Worm (Caenorhabditis elegans) whole organism, midembryonic: ENCODE results near the gene arx-4.
A peak's percentile ranks its signal among the peaks of the same experiment; 100 is the strongest.

Source experiments
- T22C8.4 ChIP-seq: fragments of 200-800 bp; sonication (Bioruptor generic); IDR thresholded peaks from 2 replicates; pipeline ENCODE4 v1.3.6; 2022; ENCODE audit warnings: missing genetic modification characterization, missing compliant biosample characterization
- cog-1 ChIP-seq: sonication (generic microtip); optimal IDR thresholded peaks from 2 replicates; lab custom pipeline; 2016; ENCODE audit warnings: missing genetic modification characterization, missing compliant biosample characterization
- flt-1 ChIP-seq: fragments of 200-800 bp; sonication (Bioruptor generic); IDR thresholded peaks from 2 replicates; pipeline ENCODE4 v1.3.6; 2022; ENCODE audit warnings: missing genetic modification characterization, missing compliant biosample characterization
- klf-2 ChIP-seq: fragments of 200-800 bp; sonication (Bioruptor generic); conservative IDR thresholded peaks from 2 replicates; pipeline ENCODE4 v1.3.6; 2022; ENCODE audit warnings: missing genetic modification reagents, missing genetic modification characterization, missing compliant biosample characterization
- med-1 ChIP-seq: sonication (generic microtip); optimal IDR thresholded peaks from 2 replicates; lab custom pipeline; 2017; ENCODE audit warnings: missing genetic modification characterization, mild to moderate bottlenecking, missing compliant biosample characterization, antibody characterized with exemption, missing genetic modification reagents; ENCODE audit not compliant: insufficient read depth
- ref-1 ChIP-seq: fragments of 200-800 bp; sonication (Bioruptor generic); conservative IDR thresholded peaks from 2 replicates; pipeline ENCODE4 v1.3.6; 2022; ENCODE audit warnings: missing genetic modification reagents, missing genetic modification characterization, missing compliant biosample characterization
- tab-1 ChIP-seq: fragments of 200-800 bp; sonication (Bioruptor generic); IDR thresholded peaks from 2 replicates; pipeline ENCODE4 v1.3.6; 2022; ENCODE audit warnings: missing genetic modification characterization, missing compliant biosample characterization
- ztf-23 ChIP-seq: fragments of 200-800 bp; sonication (Bioruptor generic); IDR thresholded peaks from 2 replicates; pipeline ENCODE4 v1.3.6; 2022; ENCODE audit warnings: missing genetic modification reagents, missing genetic modification characterization, missing compliant biosample characterization
- ztf-29 ChIP-seq: fragments of 200-800 bp; sonication (Bioruptor generic); IDR thresholded peaks from 2 replicates; pipeline ENCODE4 v1.3.6; 2022; ENCODE audit warnings: missing genetic modification reagents, missing genetic modification characterization, missing compliant biosample characterization

arx-4 gene

DNA sequence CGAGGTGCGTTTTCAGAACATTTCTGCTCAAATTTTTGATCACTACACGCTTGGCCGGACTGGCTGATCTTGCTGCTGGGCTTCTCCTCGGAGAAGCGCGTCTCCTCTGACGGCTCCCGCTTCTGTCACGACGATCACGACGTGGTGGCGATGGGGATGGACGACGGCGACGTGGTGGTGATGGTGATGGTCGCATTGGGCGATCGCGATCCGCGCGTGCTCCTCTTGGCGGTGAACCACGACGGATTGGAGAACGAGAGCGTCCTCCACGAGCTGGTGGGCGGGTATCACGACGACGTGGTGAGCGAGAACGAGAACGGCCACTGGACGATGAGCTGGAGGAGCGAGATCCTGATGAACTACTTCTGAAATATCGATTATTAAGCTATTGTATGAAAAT is 8.7 kb upstream of the arx-4 start:
- TF ChIP-seq med-1 (GFP tag; lab: Kevin White, UChicago) (no peak), T22C8.4 (GFP tag; lab: Robert Waterston, UW) (no peak), klf-2 (GFP tag; lab: Robert Waterston, UW) (no peak), ztf-29 (GFP tag; lab: Robert Waterston, UW) (no peak), flt-1 (GFP tag; lab: Robert Waterston, UW) (no peak), ref-1 (GFP tag; lab: Robert Waterston, UW) (no peak), tab-1 (GFP tag; lab: Robert Waterston, UW) (no peak), ztf-23 (GFP tag; lab: Robert Waterston, UW) (no peak), cog-1 (tag; lab: Kevin White, UChicago) (no peak)

DNA sequence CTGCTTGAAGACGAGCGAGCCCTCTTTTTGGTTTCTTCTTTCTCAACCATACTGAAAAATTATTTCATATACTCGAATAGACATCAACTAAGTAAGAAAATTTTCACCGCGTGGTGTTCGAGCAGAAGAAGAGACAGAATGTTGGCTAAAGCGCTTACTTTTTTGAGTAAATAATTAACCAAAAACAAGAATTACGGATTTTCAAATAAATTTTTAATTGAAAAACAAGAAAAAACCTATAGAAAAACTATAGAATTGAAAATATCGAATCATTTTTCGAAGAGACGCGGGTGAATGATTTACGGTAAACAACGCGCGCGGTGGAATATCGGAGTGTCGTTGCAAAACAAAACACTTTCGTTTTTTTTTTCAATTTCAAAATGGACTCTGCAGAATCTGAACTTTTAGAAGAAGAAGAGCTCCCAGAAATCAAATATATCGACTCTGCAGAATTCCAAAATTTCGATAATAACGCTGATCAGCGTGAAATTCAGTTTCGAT is 8.2 kb upstream of the arx-4 start, which contains the start of the genes rnp-5 and tag-51:
Gene rnp-5, minus strand, starts transcription at position 51 of the 501 bp plus-strand sequence.
Gene tag-51, plus strand, starts transcription at position 363 of the 501 bp plus-strand sequence.
- TF ChIP-seq klf-2 (GFP tag; lab: Robert Waterston, UW) (no peak), ztf-29 (GFP tag; lab: Robert Waterston, UW) (no peak), flt-1 (GFP tag; lab: Robert Waterston, UW) (no peak), ztf-23 (GFP tag; lab: Robert Waterston, UW) (no peak), tab-1 (GFP tag; lab: Robert Waterston, UW) (no peak), ref-1 (GFP tag; lab: Robert Waterston, UW) (no peak), cog-1 (tag; lab: Kevin White, UChicago) (no peak), med-1 (GFP tag; lab: Kevin White, UChicago) (no peak), T22C8.4 (GFP tag; lab: Robert Waterston, UW) (no peak)

DNA sequence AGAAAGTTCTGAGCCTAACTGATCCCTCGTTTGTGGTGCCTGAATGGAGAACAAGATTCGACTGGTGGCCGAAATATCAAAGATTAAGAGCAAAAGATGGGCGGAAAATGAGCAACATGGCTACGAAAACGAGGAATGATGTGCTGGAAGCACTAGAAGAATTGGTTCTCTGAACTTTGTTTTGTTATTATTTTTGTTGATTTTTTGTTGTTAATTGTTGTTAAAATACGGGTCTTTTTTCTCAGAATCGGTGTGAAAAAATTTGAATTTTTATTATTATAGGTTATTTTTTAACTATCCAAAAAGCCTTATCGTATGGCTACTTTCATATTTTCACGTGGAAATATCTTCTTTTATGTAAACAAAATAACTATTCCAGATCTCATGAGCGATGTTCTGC is 5.8 kb upstream of the arx-4 start, which contains the start of gene K02F3.12:
Gene K02F3.12, plus strand, starts transcription at position 301 of the 400 bp plus-strand sequence.
- TF ChIP-seq T22C8.4 (GFP tag; lab: Robert Waterston, UW) (no peak), flt-1 (GFP tag; lab: Robert Waterston, UW) (no peak), cog-1 (tag; lab: Kevin White, UChicago) (no peak), ref-1 (GFP tag; lab: Robert Waterston, UW) (no peak)

DNA sequence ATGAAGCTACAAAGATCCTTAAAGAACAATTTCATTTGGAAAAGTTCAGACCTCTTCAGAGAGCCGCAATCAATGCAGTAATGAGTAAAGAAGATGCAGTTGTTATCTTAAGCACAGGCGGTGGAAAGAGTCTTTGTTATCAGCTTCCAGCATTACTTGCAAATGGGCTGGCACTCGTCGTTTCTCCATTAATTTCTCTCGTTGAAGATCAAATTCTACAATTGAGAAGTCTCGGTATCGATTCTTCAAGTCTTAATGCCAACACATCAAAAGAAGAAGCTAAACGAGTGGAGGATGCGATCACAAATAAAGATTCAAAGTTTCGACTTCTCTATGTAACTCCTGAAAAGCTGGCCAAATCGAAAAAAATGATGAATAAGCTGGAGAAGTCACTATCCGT is 5.2 kb upstream of the arx-4 start:
- no peak for TF ChIP-seq tab-1 (GFP tag; lab: Robert Waterston, UW)

DNA sequence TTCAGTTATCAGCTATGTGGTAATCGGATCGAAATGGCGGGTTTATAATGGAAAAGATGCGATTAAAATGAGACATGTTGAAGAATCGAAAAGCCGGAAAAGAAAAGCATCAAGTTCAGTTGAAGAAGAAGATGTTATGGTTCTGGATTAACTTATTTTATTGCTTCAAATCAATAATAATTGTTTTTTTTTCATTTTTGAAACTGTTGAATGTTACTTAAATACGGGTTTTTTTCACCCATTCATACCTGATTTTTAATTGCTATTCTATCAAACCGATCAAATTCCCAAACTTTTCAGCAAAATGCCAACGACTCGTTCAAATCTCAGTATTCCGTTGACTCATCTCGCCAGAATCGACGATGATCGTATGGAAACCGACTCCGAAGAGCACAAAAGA is 2.2 kb upstream of the arx-4 start, which contains the start of gene exos-4.2:
Gene exos-4.2, plus strand, starts transcription at position 301 of the 400 bp plus-strand sequence.
- no peak for TF ChIP-seq ztf-29 (GFP tag; lab: Robert Waterston, UW)

DNA sequence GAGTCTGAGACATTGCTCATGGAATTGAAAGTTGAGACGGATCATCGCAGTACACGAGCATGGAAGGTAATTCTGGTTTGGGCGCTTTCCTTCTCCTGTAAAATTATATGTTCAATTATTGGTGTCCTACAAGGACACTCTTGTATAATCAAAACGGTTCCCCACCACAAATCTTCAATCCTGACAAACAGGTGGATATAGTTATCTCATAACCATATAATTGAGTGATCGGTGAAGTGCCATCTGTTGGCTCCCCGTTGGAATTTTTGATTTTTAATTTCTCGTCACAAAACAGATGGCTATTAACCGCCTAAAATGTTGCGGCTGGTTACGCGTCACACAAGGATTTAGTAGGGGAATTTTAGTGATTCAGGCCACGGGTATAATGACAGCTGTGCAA is 6.8 kb downstream of the arx-4 start:
- TF ChIP-seq cog-1 (tag; lab: Kevin White, UChicago) (no peak), T22C8.4 (GFP tag; lab: Robert Waterston, UW) (no peak), ztf-29 (GFP tag; lab: Robert Waterston, UW) (no peak), ref-1 (GFP tag; lab: Robert Waterston, UW) (no peak), ztf-23 (GFP tag; lab: Robert Waterston, UW) (no peak), med-1 (GFP tag; lab: Kevin White, UChicago) (no peak), tab-1 (GFP tag; lab: Robert Waterston, UW) (no peak), flt-1 (GFP tag; lab: Robert Waterston, UW) (no peak), klf-2 (GFP tag; lab: Robert Waterston, UW) (no peak)

DNA sequence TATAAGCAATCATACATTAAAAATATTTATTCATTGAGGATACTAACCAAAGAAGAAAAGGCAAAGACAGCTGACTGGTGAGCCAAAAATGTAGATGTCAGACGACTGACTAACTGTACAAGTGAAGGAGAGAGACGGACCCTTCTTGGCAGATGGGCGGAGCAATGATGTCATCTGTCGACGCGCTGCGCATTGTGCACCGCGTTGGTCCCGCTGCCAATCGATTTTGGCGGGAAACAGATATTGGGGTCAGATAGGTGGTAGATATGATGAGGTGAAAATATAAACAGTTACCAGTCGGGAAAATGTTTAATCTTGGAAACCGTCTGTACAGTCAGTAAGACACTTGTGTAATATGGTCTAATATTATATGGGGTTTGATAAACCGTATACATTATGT is 7.8 kb downstream of the arx-4 start, which contains the start of gene T24C4.2:
Gene T24C4.2, minus strand, starts transcription at position 101 of the 400 bp plus-strand sequence.
- no peak for TF ChIP-seq flt-1 (GFP tag; lab: Robert Waterston, UW)
- 0 out of 2 replicates have a peak, but pooled peaks have one; percentile 19 for TF ChIP-seq T22C8.4 (GFP tag; lab: Robert Waterston, UW)

DNA sequence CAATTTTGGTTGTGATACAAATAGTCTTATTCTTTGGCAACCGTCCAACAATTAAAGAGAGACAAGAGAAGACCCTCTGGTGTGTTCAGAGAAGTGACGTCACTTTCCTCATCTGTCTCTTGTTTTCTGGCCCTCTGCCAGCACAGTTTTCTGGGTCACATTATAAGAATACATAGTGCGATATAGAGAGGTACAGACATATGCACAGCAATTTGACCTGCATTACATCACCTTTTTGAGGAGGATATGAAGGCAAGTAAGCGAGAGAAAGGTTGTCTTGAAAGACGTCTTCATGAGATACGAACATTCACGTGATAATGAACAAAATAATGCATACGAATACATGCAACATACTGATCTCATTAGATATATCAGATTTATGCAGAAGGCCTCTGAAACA is 8.4 kb downstream of the arx-4 start:
- no peak for TF ChIP-seq klf-2 (GFP tag; lab: Robert Waterston, UW)
- no peak for TF ChIP-seq med-1 (GFP tag; lab: Kevin White, UChicago)
- TF ChIP-seq ref-1 (GFP tag; lab: Robert Waterston, UW): no peak
- no peak for TF ChIP-seq tab-1 (GFP tag; lab: Robert Waterston, UW)
- no peak for TF ChIP-seq flt-1 (GFP tag; lab: Robert Waterston, UW)

DNA sequence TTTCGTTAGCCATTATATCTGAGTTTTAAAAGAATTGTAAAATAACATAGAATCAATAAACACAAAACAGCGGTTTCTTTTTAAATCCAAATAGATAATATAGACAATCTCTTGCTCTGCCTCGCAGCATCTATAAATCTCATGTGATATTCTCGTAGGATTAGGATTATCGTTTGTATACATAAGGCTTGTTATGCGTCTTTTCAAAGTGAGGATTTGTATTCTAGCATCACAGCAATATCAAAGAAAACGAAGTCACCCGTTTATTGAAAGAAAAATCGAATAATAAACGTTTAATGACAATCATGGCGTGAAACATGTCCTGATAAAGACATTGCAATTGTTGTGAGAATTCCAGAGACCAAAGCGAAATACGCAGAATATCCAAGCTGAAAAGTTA is 10.3 kb downstream of the arx-4 start, which contains the start of the genes T24C4.3 and clc-20:
Gene T24C4.3, minus strand, starts transcription at position 101 of the 400 bp plus-strand sequence.
Gene clc-20, plus strand, starts transcription at position 211 of the 400 bp plus-strand sequence.
- TF ChIP-seq tab-1 (GFP tag; lab: Robert Waterston, UW) (no peak), ztf-23 (GFP tag; lab: Robert Waterston, UW) (no peak), ztf-29 (GFP tag; lab: Robert Waterston, UW) (no peak), T22C8.4 (GFP tag; lab: Robert Waterston, UW) (no peak), ref-1 (GFP tag; lab: Robert Waterston, UW) (no peak), med-1 (GFP tag; lab: Kevin White, UChicago) (no peak), flt-1 (GFP tag; lab: Robert Waterston, UW) (no peak), cog-1 (tag; lab: Kevin White, UChicago) (no peak), klf-2 (GFP tag; lab: Robert Waterston, UW) (no peak)

DNA sequence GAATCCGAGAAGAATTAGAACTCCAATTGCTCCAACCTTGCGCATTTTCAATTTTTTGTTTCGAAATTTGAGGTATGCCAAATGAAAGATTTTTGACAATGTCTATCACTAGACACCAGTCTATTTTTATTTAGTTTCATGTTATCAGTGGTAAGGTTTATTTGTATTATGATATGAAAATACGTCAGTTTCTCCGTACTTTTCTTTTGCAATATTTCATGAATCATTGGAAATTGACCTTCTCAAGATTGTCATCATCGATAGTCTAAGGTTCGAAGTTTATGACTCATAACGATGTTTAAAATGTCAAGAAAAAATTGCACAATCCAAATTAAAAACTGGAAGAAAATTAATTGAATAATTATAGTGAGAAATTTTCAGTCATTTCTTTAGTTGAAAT is 11.3 kb downstream of the arx-4 start, which contains the start of gene clc-19:
Gene clc-19, minus strand, starts transcription at position 135 of the 400 bp plus-strand sequence.
- TF ChIP-seq flt-1 (GFP tag; lab: Robert Waterston, UW) (no peak), klf-2 (GFP tag; lab: Robert Waterston, UW) (no peak), ztf-23 (GFP tag; lab: Robert Waterston, UW) (no peak), T22C8.4 (GFP tag; lab: Robert Waterston, UW) (no peak), ztf-29 (GFP tag; lab: Robert Waterston, UW) (no peak)
